Worm (Caenorhabditis elegans) whole organism, young adult: ENCODE results near the gene C27B7.2.

Source experiments
- B0336.3 ChIP-seq: fragments of 200-800 bp; sonication (Bioruptor generic); IDR thresholded peaks from 2 replicates; pipeline ENCODE4 v1.3.6; 2022; ENCODE audit warnings: missing genetic modification characterization, missing compliant biosample characterization
- C17E4.6 ChIP-seq: fragments of 200-800 bp; sonication (Bioruptor generic); IDR thresholded peaks from 2 replicates; pipeline ENCODE4 v1.3.6; 2022; ENCODE audit warnings: missing genetic modification reagents, missing genetic modification characterization, missing compliant biosample characterization
- F10E7.11 ChIP-seq: sonication (generic microtip); optimal IDR thresholded peaks from 2 replicates; lab custom pipeline; 2017; ENCODE audit warnings: mild to moderate bottlenecking, missing genetic modification characterization, moderate library complexity, missing compliant biosample characterization
- F55B11.4 ChIP-seq: sonication (generic microtip); optimal IDR thresholded peaks from 2 replicates; lab custom pipeline; 2016; ENCODE audit warnings: missing compliant biosample characterization, missing genetic modification characterization, borderline replicate concordance; ENCODE audit not compliant: insufficient read depth
- K11D2.4 ChIP-seq: fragments of 200-800 bp; sonication (Bioruptor generic); IDR thresholded peaks from 2 replicates; pipeline ENCODE4 v1.3.6; 2022; ENCODE audit warnings: missing genetic modification reagents, missing genetic modification characterization, missing compliant biosample characterization
- K12H6.12 ChIP-seq: fragments of 200-800 bp; sonication (Bioruptor generic); optimal IDR thresholded peaks from 2 replicates; lab custom pipeline; 2018; ENCODE audit warnings: mild to moderate bottlenecking, missing genetic modification characterization, missing compliant biosample characterization
- Y53F4B.3 ChIP-seq: fragments of 200-800 bp; sonication (Bioruptor generic); IDR thresholded peaks from 2 replicates; pipeline ENCODE4 v1.3.6; 2022; ENCODE audit warnings: missing genetic modification reagents, missing genetic modification characterization, missing compliant biosample characterization
- Y79H2A.3 ChIP-seq: fragments of 200-800 bp; sonication (Bioruptor generic); conservative IDR thresholded peaks from 2 replicates; pipeline ENCODE4 v1.3.6; 2022; ENCODE audit warnings: missing genetic modification reagents, missing genetic modification characterization, missing compliant biosample characterization
- attf-5 ChIP-seq: fragments of 200-800 bp; sonication (Bioruptor generic); optimal IDR thresholded peaks from 2 replicates; lab custom pipeline; 2018; ENCODE audit warnings: mild to moderate bottlenecking, missing genetic modification characterization, missing compliant biosample characterization
- attf-6 ChIP-seq: fragments of 200-800 bp; sonication (Bioruptor generic); IDR thresholded peaks from 2 replicates; pipeline ENCODE4 v1.3.6; 2022; ENCODE audit warnings: missing genetic modification reagents, missing genetic modification characterization, missing compliant biosample characterization
- bed-1 ChIP-seq: fragments of 200-800 bp; sonication (Bioruptor generic); IDR thresholded peaks from 2 replicates; pipeline ENCODE4 v1.3.6; 2022; ENCODE audit warnings: missing genetic modification reagents, missing genetic modification characterization, missing compliant biosample characterization
- bed-2 ChIP-seq: fragments of 200-800 bp; sonication (Bioruptor generic); IDR thresholded peaks from 2 replicates; pipeline ENCODE4 v1.3.6; 2022; ENCODE audit warnings: missing genetic modification reagents, missing genetic modification characterization, missing compliant biosample characterization
- ceh-100 ChIP-seq: fragments of 200-800 bp; sonication (Bioruptor generic); IDR thresholded peaks from 2 replicates; pipeline ENCODE4 v1.3.6; 2022; ENCODE audit warnings: missing genetic modification reagents, missing genetic modification characterization, missing compliant biosample characterization
- efl-1 ChIP-seq: fragments of 150-350 bp; optimal IDR thresholded peaks from 2 replicates; lab custom pipeline; 2014; ENCODE audit warnings: missing biosample characterization, missing genetic modification reagents, missing genetic modification characterization
- ets-4 ChIP-seq: fragments of 200-800 bp; sonication (Bioruptor generic); optimal IDR thresholded peaks from 2 replicates; lab custom pipeline; 2018; ENCODE audit warnings: mild to moderate bottlenecking, missing genetic modification characterization, missing compliant biosample characterization
- gei-17 ChIP-seq: fragments of 200-800 bp; sonication (Bioruptor generic); optimal IDR thresholded peaks from 2 replicates; lab custom pipeline; 2018; ENCODE audit warnings: mild to moderate bottlenecking, missing genetic modification characterization, missing compliant biosample characterization
- hlh-26 ChIP-seq: fragments of 200-800 bp; sonication (Bioruptor generic); conservative IDR thresholded peaks from 2 replicates; pipeline ENCODE4 v1.3.6; 2022; ENCODE audit warnings: missing genetic modification reagents, missing genetic modification characterization, missing compliant biosample characterization
- hmg-1.2 ChIP-seq: fragments of 200-800 bp; sonication (Bioruptor generic); IDR thresholded peaks from 2 replicates; pipeline ENCODE4 v1.3.6; 2022; ENCODE audit warnings: missing genetic modification reagents, missing genetic modification characterization, missing compliant biosample characterization
- lin-26 ChIP-seq: fragments of 200-800 bp; sonication (Bioruptor generic); IDR thresholded peaks from 2 replicates; pipeline ENCODE4 v1.3.6; 2022; ENCODE audit warnings: missing genetic modification reagents, missing genetic modification characterization, missing compliant biosample characterization
- lir-1 ChIP-seq: fragments of 200-800 bp; sonication (Bioruptor generic); conservative IDR thresholded peaks from 2 replicates; pipeline ENCODE4 v1.3.6; 2022; ENCODE audit warnings: missing genetic modification reagents, missing genetic modification characterization, missing compliant biosample characterization
- madf-6 ChIP-seq: fragments of 200-800 bp; sonication (Bioruptor generic); IDR thresholded peaks from 2 replicates; pipeline ENCODE4 v1.3.6; 2022; ENCODE audit warnings: missing genetic modification reagents, missing genetic modification characterization, missing compliant biosample characterization
- madf-8 ChIP-seq: fragments of 200-800 bp; sonication (Bioruptor generic); conservative IDR thresholded peaks from 2 replicates; pipeline ENCODE4 v1.3.6; 2022; ENCODE audit warnings: missing genetic modification reagents, missing genetic modification characterization, missing compliant biosample characterization
- mel-28 ChIP-seq: sonication (generic microtip); optimal IDR thresholded peaks from 2 replicates; lab custom pipeline; 2016; ENCODE audit warnings: borderline replicate concordance, mild to moderate bottlenecking, missing genetic modification characterization, missing compliant biosample characterization
- mes-4 ChIP-seq: sonication (generic microtip); optimal IDR thresholded peaks from 2 replicates; lab custom pipeline; 2016; ENCODE audit warnings: missing genotype, missing genetic modification characterization, missing compliant biosample characterization
- nfyb-1 ChIP-seq: fragments of 200-800 bp; sonication (Bioruptor generic); IDR thresholded peaks from 2 replicates; pipeline ENCODE4 v1.3.6; 2022; ENCODE audit warnings: missing genetic modification reagents, missing genetic modification characterization, missing compliant biosample characterization
- nhr-120 ChIP-seq: fragments of 200-800 bp; sonication (Bioruptor generic); IDR thresholded peaks from 2 replicates; pipeline ENCODE4 v1.3.6; 2022; ENCODE audit warnings: missing genetic modification characterization, missing compliant biosample characterization
- nhr-27 ChIP-seq: fragments of 200-800 bp; sonication (Bioruptor generic); optimal IDR thresholded peaks from 2 replicates; lab custom pipeline; 2018; ENCODE audit warnings: mild to moderate bottlenecking, missing genetic modification characterization, moderate library complexity, missing compliant biosample characterization
- rcor-1 ChIP-seq: fragments of 200-800 bp; sonication (Bioruptor generic); IDR thresholded peaks from 2 replicates; pipeline ENCODE4 v1.3.6; 2022; ENCODE audit warnings: missing genetic modification reagents, missing genetic modification characterization, missing compliant biosample characterization
- repo-1 ChIP-seq: sonication (generic microtip); optimal IDR thresholded peaks from 2 replicates; lab custom pipeline; 2017; ENCODE audit warnings: mild to moderate bottlenecking, missing genetic modification characterization, missing compliant biosample characterization
- rpc-1 ChIP-seq, 2 experiments: fragments of 150-350 bp in 1 of 2; sonication (generic microtip) in 1 of 2; optimal IDR thresholded peaks; 2 replicates each; lab custom pipeline; 2014 to 2018; ENCODE audit warnings: missing biosample characterization in 1 of 2, missing genetic modification characterization in 1 of 2, missing genetic modification reagents in 1 of 2, missing genotype in 1 of 2
- sea-2 ChIP-seq: fragments of 200-800 bp; sonication (Bioruptor generic); IDR thresholded peaks from 2 replicates; pipeline ENCODE4 v1.3.6; 2022; ENCODE audit warnings: missing genetic modification characterization, missing compliant biosample characterization
- snpc-3.4 ChIP-seq: sonication (generic microtip); optimal IDR thresholded peaks from 2 replicates; lab custom pipeline; 2017; ENCODE audit warnings: missing genetic modification characterization, mild to moderate bottlenecking, missing compliant biosample characterization, antibody characterized with exemption, moderate library complexity, missing genotype, missing genetic modification reagents
- tlf-1 ChIP-seq: fragments of 200-800 bp; sonication (Bioruptor generic); optimal IDR thresholded peaks from 2 replicates; lab custom pipeline; 2018; ENCODE audit warnings: mild to moderate bottlenecking, missing genetic modification characterization, missing compliant biosample characterization
- unc-130 ChIP-seq: sonication (generic microtip); optimal IDR thresholded peaks from 2 replicates; lab custom pipeline; 2016; ENCODE audit warnings: missing genetic modification reagents, missing genetic modification characterization, missing compliant biosample characterization
- ztf-18 ChIP-seq: sonication (generic microtip); optimal IDR thresholded peaks from 2 replicates; lab custom pipeline; 2016; ENCODE audit warnings: missing genotype, mild to moderate bottlenecking, missing genetic modification characterization, missing compliant biosample characterization
- ztf-26 ChIP-seq: sonication (generic microtip); optimal IDR thresholded peaks from 2 replicates; lab custom pipeline; 2017; ENCODE audit warnings: missing genetic modification characterization, missing compliant biosample characterization
- ztf-28 ChIP-seq: fragments of 200-800 bp; sonication (Bioruptor generic); IDR thresholded peaks from 2 replicates; pipeline ENCODE4 v1.3.6; 2022; ENCODE audit warnings: missing genetic modification reagents, missing genetic modification characterization, missing compliant biosample characterization
- ztf-3 ChIP-seq: fragments of 200-800 bp; sonication (Bioruptor generic); optimal IDR thresholded peaks from 2 replicates; lab custom pipeline; 2018; ENCODE audit warnings: mild to moderate bottlenecking, missing genetic modification characterization, missing compliant biosample characterization
- ztf-6 ChIP-seq: fragments of 200-800 bp; sonication (Bioruptor generic); IDR thresholded peaks from 2 replicates; pipeline ENCODE4 v1.3.6; 2022; ENCODE audit warnings: missing genetic modification reagents, missing genetic modification characterization, missing compliant biosample characterization

The C27B7.2 gene

DNA sequence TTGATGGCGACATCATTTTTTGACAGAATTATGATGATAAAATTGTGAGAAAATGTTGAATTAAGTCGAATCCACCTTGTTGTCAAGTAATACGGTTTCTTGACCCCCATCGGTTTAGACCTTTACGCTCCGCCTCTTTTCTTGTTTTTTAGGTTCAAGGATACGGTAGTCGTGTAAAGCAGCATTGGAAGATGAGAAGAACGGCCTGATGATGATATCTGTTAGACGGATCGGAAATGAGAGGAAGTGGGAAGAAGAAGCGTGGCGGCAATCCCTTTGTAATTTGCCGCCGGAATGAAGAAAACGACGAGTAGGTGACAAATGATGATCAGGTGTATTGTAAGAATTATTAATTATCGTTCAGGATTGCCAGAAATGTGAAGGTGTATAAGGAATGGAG lies 12.8 kb upstream of the C27B7.2 start, which contains the start of gene npax-4:
TSS of gene npax-4 (minus strand) at position 101 of the 400 bp plus-strand sequence.
- TF ChIP-seq nhr-120 (GFP tag; lab: Robert Waterston, UW), result no peak
- TF ChIP-seq ztf-3 (GFP tag; lab: Kevin White, UChicago), result no peak
- TF ChIP-seq rpc-1 (optimal IDR thresholded peaks at IDR 0.05; lab: Kevin White, UChicago), result no peak
- TF ChIP-seq rpc-1 (tag; optimal IDR thresholded peaks at IDR 0.05; lab: Kevin White, UChicago), result no peak
- TF ChIP-seq F10E7.11 (tag; lab: Kevin White, UChicago), result no peak
- no peak for TF ChIP-seq K12H6.12 (tag; lab: Kevin White, UChicago)
- no peak for TF ChIP-seq mes-4 (tag; lab: Kevin White, UChicago)
- no peak for TF ChIP-seq attf-6
- TF ChIP-seq hlh-26, result no peak
- TF ChIP-seq gei-17 (GFP tag; lab: Kevin White, UChicago), result no peak
- no peak for TF ChIP-seq nfyb-1 (GFP tag; lab: Robert Waterston, UW)
- no peak for TF ChIP-seq lir-1 (GFP tag; lab: Robert Waterston, UW)
- TF ChIP-seq unc-130 (GFP tag; lab: Kevin White, UChicago), result no peak
- no peak for TF ChIP-seq sea-2
- no peak for TF ChIP-seq tlf-1
- TF ChIP-seq attf-5 (GFP tag; lab: Kevin White, UChicago), result no peak

DNA sequence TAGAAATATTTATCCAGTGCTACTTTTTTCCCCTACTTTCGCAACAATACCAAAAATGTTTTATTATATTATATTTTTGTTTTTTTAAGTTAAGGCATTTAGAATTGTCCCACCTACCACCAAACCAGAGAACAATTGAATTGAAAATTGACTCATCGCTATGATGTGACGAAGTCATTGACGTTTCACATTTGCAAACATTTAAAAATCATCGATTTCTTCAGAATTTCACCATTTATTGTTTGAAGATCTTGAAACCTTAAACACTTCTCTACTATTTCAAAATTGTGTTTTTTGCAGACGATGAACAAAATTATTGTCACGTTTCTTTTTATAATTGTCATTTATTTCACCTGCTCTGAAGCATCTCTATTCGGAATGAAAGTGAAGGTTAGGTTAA lies 11.5 kb upstream of the C27B7.2 start, which contains the start of gene C09G9.8:
TSS of gene C09G9.8 (plus strand) at position 301 of the 400 bp plus-strand sequence.
- TF ChIP-seq mel-28 (tag; lab: Kevin White, UChicago) (no peak), rcor-1 (GFP tag; lab: Robert Waterston, UW) (no peak), bed-2 (GFP tag; lab: Robert Waterston, UW) (no peak), snpc-3.4 (tag; lab: Kevin White, UChicago) (no peak), efl-1 (GFP tag; lab: Kevin White, UChicago) (no peak), nhr-27 (tag; lab: Kevin White, UChicago) (no peak), ceh-100 (no peak), Y79H2A.3 (GFP tag; lab: Robert Waterston, UW) (no peak), B0336.3 (GFP tag; lab: Robert Waterston, UW) (no peak), hmg-1.2 (GFP tag; lab: Robert Waterston, UW) (no peak), repo-1 (no peak), Y53F4B.3 (GFP tag; lab: Robert Waterston, UW) (no peak), ets-4 (GFP tag; lab: Kevin White, UChicago) (no peak), nfyb-1 (GFP tag; lab: Robert Waterston, UW) (no peak), C17E4.6 (no peak), bed-1 (GFP tag; lab: Robert Waterston, UW) (no peak)

DNA sequence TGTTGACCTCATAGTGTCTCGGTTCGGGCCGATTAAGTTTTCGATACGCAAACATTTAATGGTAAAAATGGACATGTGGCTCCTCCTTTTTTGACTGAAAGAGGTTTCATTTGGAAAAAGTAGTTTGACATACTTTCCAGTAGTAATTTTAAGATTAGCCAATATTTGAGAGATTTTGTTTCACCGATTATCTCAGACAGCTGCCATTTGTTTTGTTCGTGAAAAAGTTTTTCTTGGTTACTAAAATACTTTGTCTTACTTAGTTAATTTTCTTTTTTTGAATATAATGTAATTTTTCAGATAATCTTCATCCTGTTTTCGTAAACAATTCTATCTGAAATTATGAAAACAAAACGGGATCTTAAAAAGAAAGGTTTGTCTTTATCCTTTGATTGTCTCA lies 6.4 kb upstream of the C27B7.2 start, which contains the start of gene C09G9.5:
TSS of gene C09G9.5 (plus strand) at position 301 of the 400 bp plus-strand sequence.
- TF ChIP-seq ztf-6 (GFP tag; lab: Robert Waterston, UW) (no peak), madf-6 (no peak), rcor-1 (GFP tag; lab: Robert Waterston, UW) (no peak), ztf-28 (GFP tag; lab: Robert Waterston, UW) (no peak), lin-26 (GFP tag; lab: Robert Waterston, UW) (no peak), madf-8 (no peak), ztf-26 (tag; lab: Kevin White, UChicago) (no peak), F55B11.4 (tag; lab: Kevin White, UChicago) (no peak), K11D2.4 (no peak), ztf-18 (tag; lab: Kevin White, UChicago) (no peak)
- TF ChIP-seq, all 124 proteins: peak for 0
